Worm (Caenorhabditis elegans): ENCODE data around the gene srt-16.

Gene srt-16

ce11 chrV:3069101-3069500 lies 4.8 kb upstream of the srt-16 start, which contains the start of gene str-40:
TSS of gene str-40 (minus strand) at chrV:3069201.
- TF ChIP-seq dao-5 (tag; optimal IDR thresholded peaks at IDR 0.05), result no peak
- no peak for TF ChIP-seq him-1 (tag; optimal IDR thresholded peaks at IDR 0.05)
- no peak for TF ChIP-seq W03F9.2 (tag; optimal IDR thresholded peaks at IDR 0.05)

- TF ChIP-seq W03F9.2 (tag; optimal IDR thresholded peaks at IDR 0.05) (no peak), him-1 (tag; optimal IDR thresholded peaks at IDR 0.05) (no peak), dao-5 (tag; optimal IDR thresholded peaks at IDR 0.05) (no peak)
Observed at ce11 chrV:3065928-3066327, 1.6 kb upstream of the srt-16 start, which contains the start of gene srh-185. TSS of gene srh-185 (plus strand) at chrV:3066228.

DNA sequence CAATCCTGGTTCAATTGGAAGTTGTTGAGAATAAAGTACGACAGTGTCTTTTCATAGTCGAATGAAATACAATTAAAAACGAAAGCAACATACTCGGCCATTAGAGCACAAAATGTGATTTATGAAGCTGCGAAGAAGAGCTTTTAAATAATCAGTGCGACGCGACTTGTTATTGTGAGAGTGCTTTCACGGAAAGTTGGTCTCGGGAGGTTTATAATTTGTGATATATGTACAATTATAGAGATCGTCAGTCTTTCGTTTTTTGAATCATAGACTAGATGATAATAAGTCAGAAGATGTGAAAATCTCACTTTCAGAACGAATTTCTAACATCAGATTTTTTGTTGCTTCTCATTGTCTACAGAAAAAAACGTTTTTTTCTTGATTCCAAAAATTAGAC lies 2.2 kb downstream of the srt-16 start, which contains the start of gene srt-15:
srt-15 (minus strand) TSS at position 101 of the 400 bp plus-strand sequence.
- TF ChIP-seq him-1 (tag; optimal IDR thresholded peaks at IDR 0.05) (no peak), dao-5 (tag; optimal IDR thresholded peaks at IDR 0.05) (no peak)

- TF ChIP-seq him-1 (tag; optimal IDR thresholded peaks at IDR 0.05) (no peak), W03F9.2 (tag; optimal IDR thresholded peaks at IDR 0.05) (no peak), dao-5 (tag; optimal IDR thresholded peaks at IDR 0.05) (no peak)
Observed at ce11 chrV:3058996-3059395, 5.3 kb downstream of the srt-16 start, which contains the start of gene str-244. TSS of gene str-244 (minus strand) at chrV:3059096.

DNA sequence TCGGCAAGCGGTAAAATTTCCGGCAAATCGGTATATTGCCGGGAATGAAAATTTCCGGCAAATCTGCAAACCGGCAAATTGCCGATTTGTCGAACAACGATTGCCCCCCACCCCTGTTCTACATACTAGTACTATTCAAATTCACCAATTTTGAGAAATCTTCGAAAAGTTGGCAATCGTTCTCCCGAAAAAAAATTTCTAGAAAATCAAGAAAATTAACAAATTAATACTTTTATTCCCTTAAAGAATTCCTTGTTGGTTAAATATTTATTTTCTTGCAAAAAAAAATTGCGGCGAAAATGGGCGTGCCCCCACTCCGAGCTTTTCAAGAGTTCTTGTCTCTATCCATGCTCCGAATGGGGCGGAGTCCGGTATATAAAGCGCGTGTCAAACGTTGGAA lies 10.1 kb downstream of the srt-16 start, which contains the start of gene C50H11.8:
C50H11.8 (plus strand) TSS at position 301 of the 400 bp plus-strand sequence.
- no peak for TF ChIP-seq W03F9.2 (tag; optimal IDR thresholded peaks at IDR 0.05)
- TF ChIP-seq him-1 (tag; optimal IDR thresholded peaks at IDR 0.05), result no peak
- no peak for TF ChIP-seq dao-5 (tag; optimal IDR thresholded peaks at IDR 0.05)

ce11 chrV:3046364-3046763 lies 18.0 kb downstream of the srt-16 start:
- no peak for TF ChIP-seq him-1 (tag; optimal IDR thresholded peaks at IDR 0.05)
- TF ChIP-seq W03F9.2 (tag; optimal IDR thresholded peaks at IDR 0.05), result no peak
- TF ChIP-seq dao-5 (tag; optimal IDR thresholded peaks at IDR 0.05), result no peak

ce11 chrV:3044837-3045236 lies 19.5 kb downstream of the srt-16 start, which contains the start of gene F59D6.1:
TSS of gene F59D6.1 (plus strand) at chrV:3045137.
- no peak for TF ChIP-seq W03F9.2 (tag; optimal IDR thresholded peaks at IDR 0.05)
- no peak for TF ChIP-seq him-1 (tag; optimal IDR thresholded peaks at IDR 0.05)
- TF ChIP-seq dao-5 (tag; optimal IDR thresholded peaks at IDR 0.05), result no peak

DNA sequence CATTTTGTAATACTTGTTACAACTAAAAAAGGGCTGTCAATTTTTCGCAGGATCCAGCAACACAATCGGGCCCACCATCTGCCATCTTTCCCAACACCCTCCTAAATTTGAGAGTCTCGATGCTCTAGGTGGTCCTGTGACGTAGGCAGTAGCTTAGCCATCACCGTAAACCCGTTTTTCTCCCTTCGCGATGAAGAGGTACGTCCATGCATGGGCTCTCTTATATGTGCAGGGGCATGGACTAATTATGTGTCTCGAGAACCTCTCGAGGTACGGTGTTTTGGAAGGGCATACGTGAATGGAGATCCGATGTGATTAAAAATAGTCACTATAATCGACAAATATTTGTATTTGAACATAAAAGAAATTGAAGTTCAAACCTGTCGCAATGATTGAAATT lies 23.4 kb downstream of the srt-16 start:
- TF ChIP-seq him-1 (tag; optimal IDR thresholded peaks at IDR 0.05), result no peak

- TF ChIP-seq W03F9.2 (tag; optimal IDR thresholded peaks at IDR 0.05) (no peak), him-1 (tag; optimal IDR thresholded peaks at IDR 0.05) (no peak), dao-5 (tag; optimal IDR thresholded peaks at IDR 0.05) (no peak)
Observed at ce11 chrV:3039282-3039681, 25.0 kb downstream of the srt-16 start, which contains the start of gene chpf-2. TSS of gene chpf-2 (minus strand) at chrV:3039382.

ce11 chrV:3038058-3038457 lies 26.3 kb downstream of the srt-16 start:
- TF ChIP-seq W03F9.2 (tag; optimal IDR thresholded peaks at IDR 0.05), result no peak
- TF ChIP-seq dao-5 (tag; optimal IDR thresholded peaks at IDR 0.05), result no peak
- no peak for TF ChIP-seq him-1 (tag; optimal IDR thresholded peaks at IDR 0.05)

- no peak for TF ChIP-seq him-1 (tag; optimal IDR thresholded peaks at IDR 0.05)
- no peak for TF ChIP-seq W03F9.2 (tag; optimal IDR thresholded peaks at IDR 0.05)
- TF ChIP-seq dao-5 (tag; optimal IDR thresholded peaks at IDR 0.05), result no peak
Observed at ce11 chrV:3034236-3034635, 30.1 kb downstream of the srt-16 start, which contains the start of gene srw-8. TSS of gene srw-8 (minus strand) at chrV:3034336.

DNA sequence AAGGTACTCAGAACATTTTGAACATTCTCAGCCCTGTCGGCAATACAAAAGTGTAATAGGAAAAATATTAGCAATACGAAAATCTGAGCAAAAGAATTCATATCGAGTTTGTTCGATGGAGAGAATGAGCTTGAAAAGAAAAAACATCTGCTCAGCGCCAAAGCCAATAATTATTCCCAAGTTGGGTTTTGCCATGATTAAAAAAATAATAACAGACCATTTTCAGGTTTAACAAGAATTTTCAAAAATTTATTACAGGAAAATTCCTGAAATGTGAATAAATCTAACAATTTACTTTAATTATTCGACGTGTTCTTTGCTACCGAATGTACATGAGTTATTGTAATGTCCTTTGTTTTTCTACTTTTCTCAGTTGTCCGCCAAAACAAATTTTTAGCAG lies 32.0 kb downstream of the srt-16 start, which contains the start of gene irld-38:
irld-38 (minus strand) TSS at position 101 of the 400 bp plus-strand sequence.
- TF ChIP-seq dao-5 (tag; optimal IDR thresholded peaks at IDR 0.05), result no peak

DNA sequence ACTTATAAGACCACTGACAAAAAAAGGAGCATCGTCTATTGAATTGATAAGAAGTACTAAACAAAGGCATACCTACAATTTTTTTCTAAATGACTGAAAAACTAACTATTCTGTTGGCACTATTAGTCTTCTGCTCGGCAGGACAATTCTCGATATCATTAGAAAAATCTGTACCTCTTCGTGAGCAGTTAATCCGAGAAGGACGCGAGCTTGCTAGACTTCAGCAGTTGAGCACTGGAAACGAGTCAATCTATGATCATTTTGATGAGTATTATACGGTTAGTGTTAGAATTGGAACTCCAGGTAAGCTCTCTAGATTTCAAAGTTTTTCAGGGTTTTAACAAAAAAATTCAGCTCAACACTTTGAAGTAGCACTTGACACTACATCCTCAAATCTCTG lies 36.1 kb downstream of the srt-16 start, which contains the start of gene asp-7:
asp-7 (plus strand) TSS at position 81 of the 400 bp plus-strand sequence.
- TF ChIP-seq dao-5 (tag; optimal IDR thresholded peaks at IDR 0.05) (no peak), him-1 (tag; optimal IDR thresholded peaks at IDR 0.05) (no peak), W03F9.2 (tag; optimal IDR thresholded peaks at IDR 0.05) (no peak)

DNA sequence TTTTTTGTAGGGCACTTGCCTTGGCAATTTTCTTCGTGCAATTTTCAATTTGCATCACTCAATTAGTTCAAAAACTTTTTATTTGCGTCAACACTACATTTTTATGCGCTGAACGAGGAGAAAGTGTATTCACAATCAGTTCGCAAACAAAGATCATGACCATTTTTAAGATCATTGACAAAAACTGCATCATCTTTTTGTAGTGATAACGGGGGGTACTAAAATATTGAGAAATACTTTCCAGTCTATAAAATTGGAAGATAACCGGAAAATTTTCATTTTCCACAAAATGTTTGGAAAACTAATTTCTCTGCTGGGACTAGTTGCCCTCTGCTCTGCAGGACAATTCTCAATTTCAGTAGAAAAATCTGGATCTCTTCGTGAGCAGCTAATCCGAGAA lies 40.0 kb downstream of the srt-16 start, which contains the start of gene asp-8:
asp-8 (plus strand) TSS at position 276 of the 400 bp plus-strand sequence.
- TF ChIP-seq him-1 (tag; optimal IDR thresholded peaks at IDR 0.05) (no peak), W03F9.2 (tag; optimal IDR thresholded peaks at IDR 0.05) (no peak), dao-5 (tag; optimal IDR thresholded peaks at IDR 0.05) (no peak)

ce11 chrV:3021306-3021705 lies 43.0 kb downstream of the srt-16 start, which contains the start of gene irld-12:
TSS of gene irld-12 (minus strand) at chrV:3021406.
- TF ChIP-seq dao-5 (tag; optimal IDR thresholded peaks at IDR 0.05) (no peak), him-1 (tag; optimal IDR thresholded peaks at IDR 0.05) (no peak), W03F9.2 (tag; optimal IDR thresholded peaks at IDR 0.05) (no peak)

Data from whole organism, L4/young adult.